Worm (Caenorhabditis elegans) whole organism, L4 larva: ENCODE data around the gene C26H9A.3.
"Not testable (repeated sequence)": the region's sequence is repeated elsewhere in the genome, so short reads cannot be mapped to it uniquely, and the experiment has no call there.

Experiments
- F10B5.3 ChIP-seq: sonication (generic microtip); optimal IDR thresholded peaks from 2 replicates; lab custom pipeline; 2016; ENCODE audit warnings: mild to moderate bottlenecking, missing genetic modification characterization, missing compliant biosample characterization
- T20F7.1 ChIP-seq: fragments of 200-800 bp; sonication (Bioruptor generic); optimal IDR thresholded peaks from 2 replicates; lab custom pipeline; 2018; ENCODE audit warnings: mild to moderate bottlenecking, missing genetic modification characterization, missing compliant biosample characterization
- Y105C5A.15 ChIP-seq: fragments of 200-800 bp; sonication (Bioruptor generic); IDR thresholded peaks from 2 replicates; pipeline ENCODE4 v1.3.6; 2022; ENCODE audit warnings: missing genetic modification characterization, missing compliant biosample characterization
- Y48G9A.11 ChIP-seq: fragments of 200-800 bp; sonication (Bioruptor generic); IDR thresholded peaks from 2 replicates; pipeline ENCODE4 v1.3.6; 2022; ENCODE audit warnings: missing genetic modification reagents, missing genetic modification characterization, missing compliant biosample characterization
- Y5F2A.4 ChIP-seq: fragments of 200-800 bp; sonication (Bioruptor generic); optimal IDR thresholded peaks from 2 replicates; lab custom pipeline; 2018; ENCODE audit warnings: mild to moderate bottlenecking, missing genetic modification characterization, missing compliant biosample characterization
- ZK337.2 ChIP-seq: fragments of 200-800 bp; sonication (Bioruptor generic); IDR thresholded peaks from 2 replicates; pipeline ENCODE4 v1.3.6; 2022; ENCODE audit warnings: missing genetic modification reagents, missing genetic modification characterization, missing compliant biosample characterization
- ZK546.5 ChIP-seq, 2 experiments: sonication (generic microtip); optimal IDR thresholded peaks; 2 replicates each; lab custom pipeline; 2017; ENCODE audit warnings: missing biosample characterization in 2 of 2, missing genetic modification characterization in 2 of 2
- daf-16 ChIP-seq, 3 experiments: sonication (generic microtip); optimal IDR thresholded peaks; 2 replicates each; lab custom pipeline; 2016 to 2017; ENCODE audit warnings: missing genetic modification characterization in 3 of 3, missing genetic modification reagents in 3 of 3, mild to moderate bottlenecking in 2 of 3, missing compliant biosample characterization in 2 of 3, missing biosample characterization in 1 of 3, moderate library complexity in 1 of 3
- dmd-9 ChIP-seq: fragments of 200-800 bp; sonication (Bioruptor generic); IDR thresholded peaks from 2 replicates; pipeline ENCODE4 v1.3.6; 2022; ENCODE audit warnings: missing genetic modification reagents, missing genetic modification characterization, missing compliant biosample characterization
- dpl-1 ChIP-seq: fragments of 150-350 bp; optimal IDR thresholded peaks from 2 replicates; lab custom pipeline; 2014; ENCODE audit warnings: missing biosample characterization, missing genetic modification reagents, missing genetic modification characterization
- duxl-1 ChIP-seq: sonication (generic microtip); optimal IDR thresholded peaks from 2 replicates; lab custom pipeline; 2016; ENCODE audit warnings: mild to moderate bottlenecking, missing genetic modification characterization, moderate library complexity, missing compliant biosample characterization; ENCODE audit not compliant: poor library complexity
- egl-27 ChIP-seq: sonication (generic microtip); optimal IDR thresholded peaks from 3 replicates; lab custom pipeline; 2017; ENCODE audit warnings: missing biosample characterization, missing genetic modification reagents, missing genetic modification characterization
- fkh-10 ChIP-seq: fragments of 150-350 bp; optimal IDR thresholded peaks from 2 replicates; lab custom pipeline; 2014; ENCODE audit warnings: missing biosample characterization, missing genetic modification reagents, missing genetic modification characterization
- fos-1 ChIP-seq: fragments of 150-350 bp; optimal IDR thresholded peaks from 2 replicates; lab custom pipeline; 2014; ENCODE audit warnings: missing biosample characterization, missing genetic modification characterization
- hlh-30 ChIP-seq: sonication (generic microtip); optimal IDR thresholded peaks from 2 replicates; lab custom pipeline; 2017; ENCODE audit warnings: antibody characterized with exemption, mild to moderate bottlenecking, missing genetic modification characterization, missing compliant biosample characterization; ENCODE audit not compliant: insufficient read depth
- lim-7 ChIP-seq: fragments of 200-800 bp; sonication (Bioruptor generic); IDR thresholded peaks from 2 replicates; pipeline ENCODE4 v1.3.6; 2022; ENCODE audit warnings: missing genetic modification characterization, missing compliant biosample characterization
- lin-38 ChIP-seq: fragments of 200-800 bp; sonication (Bioruptor generic); IDR thresholded peaks from 2 replicates; pipeline ENCODE4 v1.3.6; 2022; ENCODE audit warnings: missing genetic modification reagents, missing genetic modification characterization, missing compliant biosample characterization
- lsy-2 ChIP-seq, 2 experiments: fragments of 150-350 bp in 1 of 2; sonication (generic microtip) in 1 of 2; optimal IDR thresholded peaks; 2 replicates each; lab custom pipeline; 2014 to 2017; ENCODE audit warnings: missing biosample characterization in 2 of 2, missing genetic modification characterization in 2 of 2
- madf-5 ChIP-seq, 2 experiments: fragments of 200-800 bp; sonication (Bioruptor generic); IDR thresholded peaks; 2 replicates each; pipeline ENCODE4 v1.3.6; 2022; ENCODE audit warnings: missing compliant biosample characterization in 2 of 2, missing genetic modification characterization in 2 of 2
- mdl-1 ChIP-seq, 2 experiments: fragments of 150-350 bp in 1 of 2; sonication (generic microtip) in 1 of 2; optimal IDR thresholded peaks; 2 replicates each; lab custom pipeline; 2014 to 2017; ENCODE audit warnings: missing biosample characterization in 2 of 2, missing genetic modification characterization in 2 of 2
- mep-1 ChIP-seq: fragments of 150-350 bp; sonication (generic microtip); optimal IDR thresholded peaks from 3 replicates; lab custom pipeline; 2014; ENCODE audit warnings: missing biosample characterization, missing genetic modification characterization
- mes-2 ChIP-seq: sonication (generic microtip); optimal IDR thresholded peaks from 2 replicates; lab custom pipeline; 2016; ENCODE audit warnings: missing genotype, mild to moderate bottlenecking, missing genetic modification characterization, missing compliant biosample characterization; ENCODE audit not compliant: poor library complexity, severe bottlenecking
- mxl-2 ChIP-seq: fragments of 200-800 bp; sonication (Bioruptor generic); conservative IDR thresholded peaks from 2 replicates; pipeline ENCODE4 v1.3.6; 2022; ENCODE audit warnings: missing genetic modification reagents, missing genetic modification characterization, missing compliant biosample characterization
- mxl-3 ChIP-seq: fragments of 200-800 bp; sonication (Bioruptor generic); optimal IDR thresholded peaks from 2 replicates; lab custom pipeline; 2018; ENCODE audit warnings: mild to moderate bottlenecking, missing genetic modification characterization, missing compliant biosample characterization
- nhr-237 ChIP-seq: sonication (generic microtip); optimal IDR thresholded peaks from 2 replicates; lab custom pipeline; 2017; ENCODE audit warnings: missing biosample characterization, missing genetic modification characterization
- nhr-25 ChIP-seq: sonication (generic microtip); optimal IDR thresholded peaks from 2 replicates; lab custom pipeline; 2017; ENCODE audit warnings: missing genetic modification characterization, mild to moderate bottlenecking, missing compliant biosample characterization, antibody characterized with exemption, moderate library complexity, borderline replicate concordance; ENCODE audit not compliant: insufficient read depth
- rbr-2 ChIP-seq: sonication (generic microtip); optimal IDR thresholded peaks from 2 replicates; lab custom pipeline; 2016; ENCODE audit warnings: missing genotype, missing genetic modification characterization, missing compliant biosample characterization
- snpc-4 ChIP-seq: fragments of 150-350 bp; optimal IDR thresholded peaks from 2 replicates; lab custom pipeline; 2014; ENCODE audit warnings: missing biosample characterization, missing genetic modification characterization
- spr-1 ChIP-seq: sonication (generic microtip); optimal IDR thresholded peaks from 2 replicates; lab custom pipeline; 2016; ENCODE audit warnings: mild to moderate bottlenecking, missing genetic modification characterization, missing compliant biosample characterization
- zag-1 ChIP-seq: fragments of 150-350 bp; optimal IDR thresholded peaks from 2 replicates; lab custom pipeline; 2014; ENCODE audit warnings: missing biosample characterization, missing genetic modification characterization
- zfp-3 ChIP-seq: fragments of 200-800 bp; sonication (Bioruptor generic); conservative IDR thresholded peaks from 2 replicates; pipeline ENCODE4 v1.3.6; 2022; ENCODE audit warnings: missing genetic modification reagents, missing genetic modification characterization, missing compliant biosample characterization
- ztf-11 ChIP-seq: fragments of 150-350 bp; optimal IDR thresholded peaks from 2 replicates; lab custom pipeline; 2014; ENCODE audit warnings: missing biosample characterization, missing genetic modification characterization

Gene C26H9A.3

DNA sequence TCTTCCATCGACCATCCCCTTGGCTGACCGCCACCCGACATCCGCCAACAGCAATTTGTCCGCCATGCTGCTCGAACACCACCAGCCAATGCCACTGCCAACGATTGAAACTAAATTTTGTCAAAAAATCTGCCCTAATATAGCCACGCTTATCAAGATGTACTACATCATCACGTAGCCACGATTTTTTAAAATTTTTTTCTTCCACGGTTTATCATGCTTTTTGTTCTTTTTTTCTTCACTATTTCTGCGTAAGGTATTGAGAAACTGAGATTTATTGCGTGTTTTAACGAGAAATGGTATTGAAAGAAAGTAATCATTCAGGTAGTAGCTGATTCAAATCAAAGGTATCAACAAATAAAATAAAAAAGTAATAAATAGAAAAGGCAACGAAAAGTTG, 37.9 kb upstream of the C26H9A.3 start, which contains the start of gene T23B5.6:
Gene T23B5.6, minus strand, starts transcription at position 101 of the 400 bp plus-strand sequence.
- not testable (repeated sequence) for TF ChIP-seq ZK546.5 (tag; optimal IDR thresholded peaks at IDR 0.05; lab: Kevin White, UChicago); duxl-1 (tag; lab: Kevin White, UChicago); mxl-2

DNA sequence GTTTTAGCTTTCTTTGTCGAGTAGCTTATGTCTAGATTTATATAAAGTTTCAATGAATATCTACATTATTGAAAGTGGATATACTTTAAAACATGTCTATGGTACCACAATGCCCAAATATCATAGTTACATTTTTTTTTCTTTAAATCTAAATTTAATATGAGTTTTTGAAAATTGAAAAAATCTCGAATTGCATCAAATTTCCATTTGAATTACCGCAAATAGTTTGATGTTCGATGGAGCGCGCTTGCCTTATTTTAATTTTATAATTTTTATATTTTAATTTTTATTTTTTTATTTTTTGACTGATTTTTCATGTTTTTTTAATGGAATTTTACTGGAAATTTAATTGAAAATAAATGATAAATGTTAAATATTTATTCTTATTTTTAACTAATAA, 35.5 kb upstream of the C26H9A.3 start, which contains the start of gene T23B5.4:
Gene T23B5.4, plus strand, starts transcription at position 301 of the 400 bp plus-strand sequence.
- TF ChIP-seq hlh-30 (tag; lab: Kevin White, UChicago) (no peak), Y5F2A.4 (GFP tag; lab: Kevin White, UChicago) (no peak), madf-5 (GFP tag; IDR thresholded peaks at IDR 0.05; lab: Robert Waterston, UW) (no peak), snpc-4 (tag; lab: Kevin White, UChicago) (no peak), lim-7 (GFP tag; lab: Robert Waterston, UW) (no peak), egl-27 (tag; lab: Kevin White, UChicago) (no peak), zag-1 (tag; lab: Kevin White, UChicago) (no peak), nhr-237 (no peak), ztf-11 (tag; lab: Kevin White, UChicago) (no peak), lin-38 (GFP tag; lab: Robert Waterston, UW) (no peak; the same call in 1 of the 2 replicates), zfp-3 (GFP tag; lab: Robert Waterston, UW) (no peak), mxl-3 (GFP tag; lab: Kevin White, UChicago) (no peak), mes-2 (tag; lab: Kevin White, UChicago) (no peak), Y48G9A.11 (GFP tag; lab: Robert Waterston, UW) (no peak), lsy-2 (tag; optimal IDR thresholded peaks at IDR 0.05; lab: Kevin White, UChicago) (no peak)

DNA sequence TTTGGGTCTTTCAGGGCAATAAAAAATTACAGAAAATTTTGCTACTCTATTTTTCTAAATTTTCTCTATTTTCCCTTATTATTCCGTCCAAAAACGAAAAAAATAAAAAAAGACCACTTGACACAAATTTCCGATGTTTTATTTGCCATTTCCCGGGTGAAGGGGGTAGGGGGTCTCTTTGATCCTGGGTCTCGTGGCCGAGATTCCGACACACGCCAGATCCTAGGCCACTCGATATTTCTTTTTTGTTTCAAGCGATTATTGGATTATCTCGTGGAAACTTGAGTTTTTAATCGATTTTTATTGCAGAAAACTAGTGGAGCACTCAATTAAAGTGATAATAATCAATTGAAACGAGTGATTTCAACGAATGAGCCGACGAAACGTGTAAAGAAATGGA, 13.9 kb upstream of the C26H9A.3 start, which contains the start of the genes wdfy-3 and C26H9A.4:
Gene wdfy-3, plus strand, starts transcription at position 308 of the 400 bp plus-strand sequence.
Gene C26H9A.4, plus strand, starts transcription at position 317 of the 400 bp plus-strand sequence.
- TF ChIP-seq dpl-1 (GFP tag; lab: Kevin White, UChicago) (peak; percentile 28), zfp-3 (GFP tag; lab: Robert Waterston, UW) (no peak)

DNA sequence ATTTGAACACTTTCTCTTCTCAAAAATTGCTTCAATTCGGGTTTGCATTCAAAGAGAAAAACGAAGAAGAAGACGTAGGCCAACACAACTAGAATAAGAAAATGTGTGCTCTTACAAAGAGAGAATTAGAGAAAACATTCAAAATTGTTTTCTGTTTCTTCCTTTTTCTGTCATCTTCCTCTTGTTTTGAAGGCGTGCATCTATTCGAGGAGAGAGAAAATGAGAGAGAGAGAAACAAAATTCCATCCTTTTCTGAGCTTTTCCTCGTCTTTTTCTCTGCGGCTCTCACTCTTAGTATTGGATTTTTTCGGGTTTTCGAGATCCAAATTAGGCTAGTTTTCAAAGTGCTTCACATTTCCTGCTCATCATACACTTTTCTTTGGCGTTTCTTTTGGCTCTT, 12.4 kb upstream of the C26H9A.3 start:
- peak; percentile 39 for TF ChIP-seq dpl-1 (GFP tag; lab: Kevin White, UChicago)
- no peak for TF ChIP-seq spr-1 (tag; lab: Kevin White, UChicago)
- TF ChIP-seq ZK337.2 (GFP tag; lab: Robert Waterston, UW) = no peak
- TF ChIP-seq mep-1 = peak; percentile 53
- peak; percentile 63 for TF ChIP-seq rbr-2 (tag; lab: Kevin White, UChicago)
- TF ChIP-seq nhr-25 (tag; lab: Kevin White, UChicago) = no peak
- TF ChIP-seq fos-1 (tag; lab: Kevin White, UChicago) = no peak
- no peak for TF ChIP-seq dmd-9
- TF ChIP-seq mdl-1 (tag; optimal IDR thresholded peaks at IDR 0.05; lab: Kevin White, UChicago) = peak in 1 of 2 experiments; percentile 58
- no peak for TF ChIP-seq Y105C5A.15
- peak; percentile 97 for TF ChIP-seq fkh-10 (GFP tag; lab: Kevin White, UChicago)
- no peak for TF ChIP-seq daf-16 (GFP tag; optimal IDR thresholded peaks at IDR 0.05; lab: Kevin White, UChicago)
- no peak for TF ChIP-seq daf-16 (tag; optimal IDR thresholded peaks at IDR 0.05; lab: Kevin White, UChicago)
- peak in 1 of 2 experiments; percentile 78 for TF ChIP-seq lsy-2 (tag; optimal IDR thresholded peaks at IDR 0.05; lab: Kevin White, UChicago)
- TF ChIP-seq hlh-30 (tag; lab: Kevin White, UChicago) = peak; percentile 35
- no peak for TF ChIP-seq F10B5.3 (tag; lab: Kevin White, UChicago)
- TF ChIP-seq T20F7.1 = no peak
